Worm (Caenorhabditis elegans) whole organism, L1 larva: Measurements from ENCODE around the gene C29F3.7.

Experiments used
- Y116A8C.19 ChIP-seq: sonication (generic microtip); optimal IDR thresholded peaks from 2 replicates; lab custom pipeline; 2016; ENCODE audit warnings: missing compliant biosample characterization, missing genetic modification characterization, borderline replicate concordance
- fkh-10 ChIP-seq: sonication (generic microtip); optimal IDR thresholded peaks from 2 replicates; lab custom pipeline; 2017; ENCODE audit warnings: missing biosample characterization, missing genetic modification reagents, missing genetic modification characterization
- lir-3 ChIP-seq: sonication (generic microtip); optimal IDR thresholded peaks from 2 replicates; lab custom pipeline; 2016; ENCODE audit warnings: mild to moderate bottlenecking, missing genetic modification characterization, moderate library complexity, missing compliant biosample characterization; ENCODE audit not compliant: poor library complexity
- nhr-11 ChIP-seq: fragments of 150-350 bp; optimal IDR thresholded peaks from 2 replicates; lab custom pipeline; 2014; ENCODE audit warnings: missing biosample characterization, missing genetic modification characterization
- nhr-12 ChIP-seq: sonication (generic microtip); optimal IDR thresholded peaks from 2 replicates; lab custom pipeline; 2017; ENCODE audit warnings: missing biosample characterization, missing genetic modification characterization
- rnt-1 ChIP-seq: sonication (generic microtip); optimal IDR thresholded peaks from 2 replicates; lab custom pipeline; 2016; ENCODE audit warnings: mild to moderate bottlenecking, missing genetic modification characterization, moderate library complexity, missing compliant biosample characterization
- snpc-4 ChIP-seq: fragments of 150-350 bp; optimal IDR thresholded peaks from 2 replicates; lab custom pipeline; 2014; ENCODE audit warnings: missing biosample characterization, missing genetic modification characterization
- zag-1 ChIP-seq: fragments of 150-350 bp; optimal IDR thresholded peaks from 2 replicates; lab custom pipeline; 2014; ENCODE audit warnings: missing biosample characterization, missing genetic modification characterization

- TF ChIP-seq rnt-1 (tag; lab: Kevin White, UChicago) = no peak
- no peak for TF ChIP-seq nhr-12
- TF ChIP-seq zag-1 (tag; lab: Kevin White, UChicago) = no peak
- no peak for TF ChIP-seq Y116A8C.19 (tag; lab: Kevin White, UChicago)
- TF ChIP-seq lir-3 = no peak
- TF ChIP-seq snpc-4 = no peak
- TF ChIP-seq nhr-11 = no peak
- no peak for TF ChIP-seq fkh-10 (GFP tag; lab: Kevin White, UChicago)
These were observed 21.9 kb upstream of the C29F3.7 start, which contains the start of gene srw-113 for ce11 chrV:15332851-15333250.
